Worm (Caenorhabditis elegans): ENCODE measurements around the gene irld-42.

The irld-42 gene

DNA sequence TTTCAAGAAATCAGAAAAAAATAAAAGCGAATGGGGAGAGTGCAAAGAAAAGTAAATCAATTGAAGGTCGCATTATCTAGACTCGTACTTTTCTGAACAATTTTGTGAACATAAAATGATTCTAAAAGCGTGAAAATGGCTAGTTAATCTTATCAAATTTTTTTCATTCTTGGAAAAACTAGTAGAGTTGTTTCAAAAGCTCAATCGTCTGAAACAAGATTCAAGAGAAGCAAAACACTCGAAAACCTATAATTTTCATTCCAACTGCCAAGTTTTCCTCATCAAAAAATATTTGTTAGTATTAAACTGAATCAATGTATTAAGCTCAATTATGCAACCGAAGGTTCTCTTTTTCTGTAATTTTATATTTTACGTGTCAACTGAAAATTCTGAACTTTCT, 20.3 kb upstream of the irld-42 start, which contains the start of gene irld-45:
TSS of gene irld-45 (plus strand) at position 301 of the 400 bp plus-strand sequence.
- TF ChIP-seq mab-5 (tag; optimal IDR thresholded peaks at IDR 0.05) = no peak
- no peak for TF ChIP-seq zip-8 (tag; optimal IDR thresholded peaks at IDR 0.05)
- no peak for TF ChIP-seq ceh-39 (tag; optimal IDR thresholded peaks at IDR 0.05)
- no peak for TF ChIP-seq elt-3 (tag; optimal IDR thresholded peaks at IDR 0.05)
- no peak for TF ChIP-seq elt-1 (tag; optimal IDR thresholded peaks at IDR 0.05; ENCODE audit: borderline replicate concordance, insufficient read depth)
- no peak for TF ChIP-seq M03D4.4 (tag; optimal IDR thresholded peaks at IDR 0.05)
- no peak for TF ChIP-seq ces-1 (GFP tag; optimal IDR thresholded peaks at IDR 0.05)
- no peak for TF ChIP-seq hlh-1 (tag; optimal IDR thresholded peaks at IDR 0.05)
- TF ChIP-seq ceh-83 (GFP tag; optimal IDR thresholded peaks at IDR 0.05) = no peak
- TF ChIP-seq nhr-12 (tag; optimal IDR thresholded peaks at IDR 0.05) = no peak
- no peak for TF ChIP-seq sptf-1 (tag; optimal IDR thresholded peaks at IDR 0.05)
- no peak for TF ChIP-seq lin-13 (tag; optimal IDR thresholded peaks at IDR 0.05)
- TF ChIP-seq flh-1 (GFP tag; optimal IDR thresholded peaks at IDR 0.05) = no peak
- TF ChIP-seq blmp-1 (tag; optimal IDR thresholded peaks at IDR 0.05) = no peak
- TF ChIP-seq ham-2 (GFP tag; optimal IDR thresholded peaks at IDR 0.05) = no peak
- TF ChIP-seq unc-120 (tag; optimal IDR thresholded peaks at IDR 0.05; ENCODE audit: poor library complexity, severe bottlenecking) = no peak
- no peak for TF ChIP-seq unc-39 (tag; optimal IDR thresholded peaks at IDR 0.05)
- TF ChIP-seq nhr-2 (tag; optimal IDR thresholded peaks at IDR 0.05) = no peak
- no peak for TF ChIP-seq nhr-237 (tag; optimal IDR thresholded peaks at IDR 0.05)
- no peak for TF ChIP-seq mep-1 (tag; optimal IDR thresholded peaks at IDR 0.05)

- TF ChIP-seq blmp-1 (tag; optimal IDR thresholded peaks at IDR 0.05) = no peak
- no peak for TF ChIP-seq elt-3 (tag; optimal IDR thresholded peaks at IDR 0.05)
Measured at ce11 chrV:1651045-1651444, 17.3 kb upstream of the irld-42 start, which contains the start of gene irld-44. irld-44 (plus strand) TSS chrV:1651345.

- TF ChIP-seq lin-13 (tag; optimal IDR thresholded peaks at IDR 0.05) = no peak
- TF ChIP-seq cnd-1 (tag; optimal IDR thresholded peaks at IDR 0.05) = no peak
- no peak for TF ChIP-seq nhr-237 (tag; optimal IDR thresholded peaks at IDR 0.05)
- no peak for TF ChIP-seq nhr-28 (tag; optimal IDR thresholded peaks at IDR 0.05)
- no peak for TF ChIP-seq mab-5 (tag; optimal IDR thresholded peaks at IDR 0.05)
- no peak for TF ChIP-seq unc-120 (tag; optimal IDR thresholded peaks at IDR 0.05; ENCODE audit: poor library complexity, severe bottlenecking)
- no peak for TF ChIP-seq hlh-1 (tag; optimal IDR thresholded peaks at IDR 0.05)
- no peak for TF ChIP-seq tbx-8 (GFP tag; optimal IDR thresholded peaks at IDR 0.05)
- TF ChIP-seq zip-8 (tag; optimal IDR thresholded peaks at IDR 0.05) = no peak
- no peak for TF ChIP-seq sem-2 (GFP tag; optimal IDR thresholded peaks at IDR 0.05)
- no peak for TF ChIP-seq ham-2 (GFP tag; optimal IDR thresholded peaks at IDR 0.05)
- no peak for TF ChIP-seq lsy-2 (tag; optimal IDR thresholded peaks at IDR 0.05)
- TF ChIP-seq pha-4 (tag; optimal IDR thresholded peaks at IDR 0.05) = no peak
- no peak for TF ChIP-seq snpc-4 (tag; optimal IDR thresholded peaks at IDR 0.05)
- TF ChIP-seq mep-1 (tag; optimal IDR thresholded peaks at IDR 0.05) = no peak
- no peak for TF ChIP-seq ceh-43 (GFP tag; optimal IDR thresholded peaks at IDR 0.05)
- no peak for TF ChIP-seq nhr-76 (tag; optimal IDR thresholded peaks at IDR 0.05)
- TF ChIP-seq bed-3 (GFP tag; optimal IDR thresholded peaks at IDR 0.05) = no peak
- TF ChIP-seq unc-62 (GFP tag; optimal IDR thresholded peaks at IDR 0.05) = no peak
Measured at ce11 chrV:1654845-1655244, 13.5 kb upstream of the irld-42 start, which contains the start of gene irld-11. irld-11 (plus strand) TSS chrV:1655145.

DNA sequence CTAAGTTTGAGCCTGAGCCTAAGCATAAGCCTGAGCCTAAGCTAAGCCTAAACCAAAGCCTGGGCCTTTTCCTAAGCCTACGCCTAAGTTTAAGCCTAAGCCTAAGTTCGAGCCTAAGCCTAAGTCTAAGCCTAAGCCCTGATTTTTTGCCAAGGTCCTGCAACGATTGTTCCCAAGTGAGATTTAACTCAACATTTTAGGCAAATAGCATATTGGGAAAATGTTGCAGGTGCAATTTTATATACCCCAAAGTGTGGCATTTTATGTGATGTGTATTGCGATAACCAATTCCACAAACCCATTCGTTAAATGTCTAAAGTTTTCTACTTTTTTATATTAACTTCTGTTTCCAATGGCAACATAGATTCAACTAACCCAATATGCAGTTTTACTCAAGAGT, 6.0 kb upstream of the irld-42 start, which contains the start of gene irld-40:
TSS of gene irld-40 (plus strand) at position 301 of the 400 bp plus-strand sequence.
- TF ChIP-seq ztf-11 (tag; optimal IDR thresholded peaks at IDR 0.05) = no peak
- TF ChIP-seq lsy-2 (tag; optimal IDR thresholded peaks at IDR 0.05) = no peak

- TF ChIP-seq ham-2 (GFP tag; optimal IDR thresholded peaks at IDR 0.05) (no peak), zip-8 (tag; optimal IDR thresholded peaks at IDR 0.05) (no peak), ces-1 (GFP tag; optimal IDR thresholded peaks at IDR 0.05) (no peak), blmp-1 (tag; optimal IDR thresholded peaks at IDR 0.05) (no peak), elt-3 (tag; optimal IDR thresholded peaks at IDR 0.05) (no peak), mep-1 (tag; optimal IDR thresholded peaks at IDR 0.05) (no peak), sem-2 (GFP tag; optimal IDR thresholded peaks at IDR 0.05) (no peak), cnd-1 (tag; optimal IDR thresholded peaks at IDR 0.05) (no peak), unc-39 (tag; optimal IDR thresholded peaks at IDR 0.05) (no peak)
Measured at ce11 chrV:1664921-1665320, 3.4 kb upstream of the irld-42 start, which contains the start of gene K04F1.9. K04F1.9 (plus strand) TSS chrV:1665221.
